Worm (Caenorhabditis elegans): Measurements from ENCODE around the gene nhr-246.

Gene nhr-246

DNA sequence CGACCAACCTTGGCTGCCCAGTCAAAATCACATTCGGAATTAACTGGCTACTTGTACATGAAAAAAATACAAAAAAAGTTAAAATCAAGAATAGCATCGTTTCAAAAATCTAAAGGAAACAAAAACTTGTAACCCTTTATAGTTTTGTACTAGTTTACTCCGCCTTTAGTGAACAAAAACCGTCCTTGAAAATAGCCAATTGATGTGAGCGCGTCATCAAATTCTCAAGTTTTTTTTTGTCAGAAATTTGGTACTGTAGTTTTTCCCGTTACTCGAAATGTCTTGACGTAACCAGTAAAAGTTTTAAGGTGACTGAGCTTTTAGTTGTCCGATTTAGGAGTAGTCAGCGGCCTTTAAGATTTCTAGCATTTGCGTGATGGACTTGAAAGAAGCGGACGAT lies 31.0 kb downstream of the nhr-246 start, which contains the start of gene C29F3.3:
TSS of gene C29F3.3 (minus strand) at position 101 of the 400 bp plus-strand sequence.
- no peak for TF ChIP-seq egl-5 (tag; optimal IDR thresholded peaks at IDR 0.05)
- no peak for TF ChIP-seq fkh-2 (tag; optimal IDR thresholded peaks at IDR 0.05)
- TF ChIP-seq nhr-25 (tag; optimal IDR thresholded peaks at IDR 0.05): no peak
- no peak for TF ChIP-seq unc-62 (GFP tag; optimal IDR thresholded peaks at IDR 0.05)
- TF ChIP-seq unc-39 (tag; optimal IDR thresholded peaks at IDR 0.05): no peak
- TF ChIP-seq egl-27 (tag; optimal IDR thresholded peaks at IDR 0.05): no peak
- TF ChIP-seq ceh-82 (tag; optimal IDR thresholded peaks at IDR 0.05): no peak
- no peak for TF ChIP-seq daf-12 (tag; optimal IDR thresholded peaks at IDR 0.05)
- TF ChIP-seq skn-1 (tag; optimal IDR thresholded peaks at IDR 0.05): no peak
- no peak for TF ChIP-seq nhr-76 (tag; optimal IDR thresholded peaks at IDR 0.05)
- no peak for TF ChIP-seq ztf-4 (tag; optimal IDR thresholded peaks at IDR 0.05)
- no peak for TF ChIP-seq R02D3.7 (tag; optimal IDR thresholded peaks at IDR 0.05)
- no peak for TF ChIP-seq fkh-10 (GFP tag; optimal IDR thresholded peaks at IDR 0.05)
- no peak for TF ChIP-seq lsy-12 (tag; optimal IDR thresholded peaks at IDR 0.05)
- no peak for TF ChIP-seq lin-15B (tag; optimal IDR thresholded peaks at IDR 0.05)
- TF ChIP-seq ceh-9 (tag; optimal IDR thresholded peaks at IDR 0.05): no peak
- no peak for TF ChIP-seq fos-1 (tag; optimal IDR thresholded peaks at IDR 0.05)

DNA sequence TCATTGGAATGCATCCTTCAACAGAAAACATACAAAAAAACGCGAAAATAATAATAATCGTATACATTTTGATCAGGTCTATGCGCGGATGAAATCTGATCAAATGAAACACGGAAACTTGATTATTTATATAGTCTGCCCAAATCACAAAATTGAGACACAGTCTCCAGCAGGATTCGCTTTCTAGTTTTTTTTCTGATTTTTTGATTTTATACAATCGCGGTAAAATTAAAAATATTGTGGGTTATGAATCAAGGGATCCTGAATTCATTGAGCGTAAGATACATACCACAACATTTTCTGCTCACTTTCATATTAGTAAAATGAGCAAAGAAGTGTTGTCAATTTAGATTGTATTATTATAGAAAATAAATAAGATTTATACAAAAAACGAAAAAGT lies 32.8 kb downstream of the nhr-246 start, which contains the start of gene clec-230:
TSS of gene clec-230 (minus strand) at position 101 of the 400 bp plus-strand sequence.
- TF ChIP-seq elt-2 (tag; optimal IDR thresholded peaks at IDR 0.05) (no peak), ZK546.5 (tag; optimal IDR thresholded peaks at IDR 0.05) (no peak), jun-1 (tag; optimal IDR thresholded peaks at IDR 0.05) (no peak), mml-1 (tag; optimal IDR thresholded peaks at IDR 0.05) (no peak), nhr-67 (tag; optimal IDR thresholded peaks at IDR 0.05) (no peak), fkh-2 (tag; optimal IDR thresholded peaks at IDR 0.05) (no peak), nhr-43 (tag; optimal IDR thresholded peaks at IDR 0.05; ENCODE audit: poor library complexity, severe bottlenecking) (no peak), snpc-4 (tag; optimal IDR thresholded peaks at IDR 0.05) (no peak), nhr-12 (tag; optimal IDR thresholded peaks at IDR 0.05) (no peak), lin-39 (tag; optimal IDR thresholded peaks at IDR 0.05) (no peak), ceh-9 (tag; optimal IDR thresholded peaks at IDR 0.05) (no peak), eor-1 (tag; optimal IDR thresholded peaks at IDR 0.05) (no peak), fos-1 (tag; optimal IDR thresholded peaks at IDR 0.05) (no peak), elt-1 (tag; optimal IDR thresholded peaks at IDR 0.05) (no peak)

DNA sequence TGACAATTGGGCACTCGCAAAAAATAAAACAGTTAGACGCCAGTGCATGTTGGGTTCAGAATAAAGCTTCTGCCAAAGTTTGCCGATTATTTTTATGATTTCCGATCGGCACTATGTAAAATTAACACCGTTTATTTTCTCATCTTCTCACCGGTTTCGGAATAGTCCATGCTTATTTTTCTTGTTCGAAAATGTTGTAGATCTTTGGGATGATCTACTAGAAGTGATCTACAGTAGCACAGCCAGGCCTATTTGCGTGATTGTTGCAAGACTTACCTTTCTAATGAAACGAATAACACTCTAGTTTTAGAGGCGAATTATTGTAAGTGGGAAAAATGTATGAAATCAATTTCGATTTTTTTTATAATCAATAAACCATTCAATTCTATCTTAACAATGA lies 34.3 kb downstream of the nhr-246 start, which contains the start of gene clec-231:
TSS of gene clec-231 (minus strand) at position 101 of the 400 bp plus-strand sequence.
- TF ChIP-seq nhr-77 (tag; optimal IDR thresholded peaks at IDR 0.05): no peak
- TF ChIP-seq nhr-43 (tag; optimal IDR thresholded peaks at IDR 0.05; ENCODE audit: poor library complexity, severe bottlenecking): no peak
- TF ChIP-seq pqm-1 (tag; optimal IDR thresholded peaks at IDR 0.05): no peak
- no peak for TF ChIP-seq ceh-28 (tag; optimal IDR thresholded peaks at IDR 0.05)
- no peak for TF ChIP-seq egl-27 (tag; optimal IDR thresholded peaks at IDR 0.05)
- no peak for TF ChIP-seq unc-62 (GFP tag; optimal IDR thresholded peaks at IDR 0.05)
- TF ChIP-seq egl-5 (tag; optimal IDR thresholded peaks at IDR 0.05): no peak
- no peak for TF ChIP-seq ceh-16 (tag; optimal IDR thresholded peaks at IDR 0.05)
- no peak for TF ChIP-seq snpc-4 (tag; optimal IDR thresholded peaks at IDR 0.05)
- TF ChIP-seq ceh-9 (tag; optimal IDR thresholded peaks at IDR 0.05): no peak
- TF ChIP-seq lin-15B (tag; optimal IDR thresholded peaks at IDR 0.05): no peak
- TF ChIP-seq ZK546.5 (tag; optimal IDR thresholded peaks at IDR 0.05): no peak
- no peak for TF ChIP-seq ztf-4 (tag; optimal IDR thresholded peaks at IDR 0.05)
- TF ChIP-seq nhr-28 (tag; optimal IDR thresholded peaks at IDR 0.05): no peak
- no peak for TF ChIP-seq nhr-25 (tag; optimal IDR thresholded peaks at IDR 0.05)
- no peak for TF ChIP-seq hmg-11 (tag; optimal IDR thresholded peaks at IDR 0.05)
- no peak for TF ChIP-seq pha-4 (tag; optimal IDR thresholded peaks at IDR 0.05)
- no peak for TF ChIP-seq fos-1 (tag; optimal IDR thresholded peaks at IDR 0.05)
- no peak for TF ChIP-seq nhr-67 (tag; optimal IDR thresholded peaks at IDR 0.05)
- no peak for TF ChIP-seq nhr-11 (tag; optimal IDR thresholded peaks at IDR 0.05)

DNA sequence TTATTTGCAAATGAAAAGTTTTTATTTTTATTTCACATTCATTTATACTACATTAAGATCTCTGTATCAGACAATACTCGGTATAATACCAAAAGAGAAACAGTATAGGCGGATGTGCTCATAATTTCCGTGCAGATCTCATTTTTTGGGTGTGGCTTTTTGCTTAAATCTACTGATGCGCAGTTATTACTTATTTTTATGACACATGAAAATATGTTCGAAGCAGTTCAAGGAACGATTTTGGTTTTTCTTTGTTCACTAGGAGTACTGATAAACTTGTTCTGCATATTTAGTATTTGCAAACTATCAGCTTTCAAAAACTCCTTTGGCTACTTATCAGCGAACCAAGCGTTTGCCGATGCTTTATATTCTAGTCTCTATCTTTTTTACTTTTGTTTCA lies 36.1 kb downstream of the nhr-246 start, which contains the start of gene srx-58:
TSS of gene srx-58 (plus strand) at position 301 of the 400 bp plus-strand sequence.
- TF ChIP-seq unc-39 (tag; optimal IDR thresholded peaks at IDR 0.05) (no peak), nhr-28 (tag; optimal IDR thresholded peaks at IDR 0.05) (no peak), egl-5 (tag; optimal IDR thresholded peaks at IDR 0.05) (no peak), nhr-77 (tag; optimal IDR thresholded peaks at IDR 0.05) (no peak), nhr-12 (tag; optimal IDR thresholded peaks at IDR 0.05) (no peak), fkh-2 (tag; optimal IDR thresholded peaks at IDR 0.05) (no peak), lin-39 (tag; optimal IDR thresholded peaks at IDR 0.05) (no peak), elt-2 (tag; optimal IDR thresholded peaks at IDR 0.05) (no peak), egl-27 (tag; optimal IDR thresholded peaks at IDR 0.05) (no peak), aly-2 (tag; optimal IDR thresholded peaks at IDR 0.05) (no peak)

Data from whole organism, L3 larva.